Worm (Caenorhabditis elegans) whole organism, mixed stage, embryonic: Measurements from ENCODE around the gene C10C5.5.

ENCODE experiments used
- blmp-1 ChIP-seq: fragments of 150-350 bp; optimal IDR thresholded peaks from 2 replicates; lab custom pipeline; 2014; ENCODE audit warnings: missing biosample characterization, missing genetic modification characterization
- nhr-237 ChIP-seq: fragments of 150-350 bp; optimal IDR thresholded peaks from 2 replicates; lab custom pipeline; 2014; ENCODE audit warnings: missing biosample characterization, missing genetic modification characterization

DNA sequence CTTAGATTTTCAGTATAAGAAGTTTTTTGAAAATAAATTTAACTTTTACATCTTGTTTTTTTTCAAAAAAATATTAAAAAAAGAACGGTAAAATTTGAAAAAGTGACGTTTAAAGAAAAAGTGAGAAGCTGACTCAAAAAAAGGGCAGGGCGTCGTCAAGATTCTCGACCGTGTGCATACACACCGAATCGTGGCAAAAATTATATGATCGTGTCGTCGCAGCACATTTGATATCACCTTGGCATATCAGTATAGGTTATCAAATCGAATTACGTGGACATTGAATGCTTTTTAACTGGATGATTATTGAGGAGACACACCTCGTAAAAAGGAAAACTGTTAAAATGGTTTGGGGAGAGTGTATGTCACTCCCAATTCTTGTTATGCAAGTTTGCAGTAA is 48.2 kb upstream of the C10C5.5 start:
- TF ChIP-seq nhr-237 (tag; lab: Kevin White, UChicago): no peak
- TF ChIP-seq blmp-1 (tag; lab: Kevin White, UChicago): no peak
